ENCODE assay signal across 1 fruit fly cellular context in genomic region chr3L:18625786-18626185, dm6.
A peak's percentile ranks its signal among the peaks of the same experiment; 100 is the strongest.
TF ChIP-seq lines count a peak whose summit lies in the region.

MYPT-75D (plus strand) TSS chr3L:18625959.

TF ChIP-seq in whole organism, embryonic, 481 proteins besides CTCF, POLR2A, EP300 and RAD21 (continued from another document and continues in another):
- TF ChIP-seq Rx (GFP tag; IDR thresholded peaks at IDR 0.05; lab: Robert Waterston, UW) (no peak), CG17328 (GFP tag; IDR thresholded peaks at IDR 0.05; lab: Robert Waterston, UW) (no peak), pan (optimal IDR thresholded peaks at IDR 0.05; lab: Kevin White, UChicago) (no peak), pan (GFP tag; optimal IDR thresholded peaks at IDR 0.05 in 1 of 2, IDR thresholded peaks at IDR 0.05 in 1 of 2) (peak in 1 of 2 experiments; percentile 12), H2.0 (GFP tag; IDR thresholded peaks at IDR 0.05; lab: Robert Waterston, UW) (no peak), slou (GFP tag; optimal IDR thresholded peaks at IDR 0.05; lab: Kevin White, UChicago) (no peak), NC2β (GFP tag; optimal IDR thresholded peaks at IDR 0.05; lab: Kevin White, UChicago) (no peak), lbe (GFP tag; optimal IDR thresholded peaks at IDR 0.05; lab: Kevin White, UChicago) (peak; percentile 14), HLH54F (GFP tag; optimal IDR thresholded peaks at IDR 0.05; lab: Kevin White, UChicago) (peak; percentile 2), mam (GFP tag; optimal IDR thresholded peaks at IDR 0.05; lab: Kevin White, UChicago) (peak; percentile 22), CG2889 (GFP tag; IDR thresholded peaks at IDR 0.05; lab: Robert Waterston, UW) (no peak), cad (GFP tag; optimal IDR thresholded peaks at IDR 0.05; lab: Kevin White, UChicago) (no peak), chif (GFP tag; optimal IDR thresholded peaks at IDR 0.05; lab: Kevin White, UChicago) (no peak), Kr (GFP tag; optimal IDR thresholded peaks at IDR 0.05; lab: Kevin White, UChicago) (no peak), Oaz (GFP tag; IDR thresholded peaks at IDR 0.05; lab: Robert Waterston, UW) (no peak), MESR4 (GFP tag; optimal IDR thresholded peaks at IDR 0.05; lab: Kevin White, UChicago) (peak; percentile 34), dysf (GFP tag; IDR thresholded peaks at IDR 0.05; lab: Robert Waterston, UW) (no peak), eve (GFP tag; optimal IDR thresholded peaks at IDR 0.05; lab: Kevin White, UChicago) (no peak), Hr39 (optimal IDR thresholded peaks at IDR 0.05; lab: Kevin White, UChicago) (no peak), ewg (GFP tag; optimal IDR thresholded peaks at IDR 0.05; lab: Kevin White, UChicago) (no peak), bcd (GFP tag; optimal IDR thresholded peaks at IDR 0.05; lab: Kevin White, UChicago) (no peak), Sin3A (optimal IDR thresholded peaks at IDR 0.05; lab: Kevin White, UChicago) (no peak), so (GFP tag; IDR thresholded peaks at IDR 0.05; lab: Robert Waterston, UW) (no peak), CG17612 (GFP tag; IDR thresholded peaks at IDR 0.05; lab: Robert Waterston, UW) (no peak), vnd (GFP tag; IDR thresholded peaks at IDR 0.05; lab: Robert Waterston, UW; ENCODE audit: partially characterized antibody) (peak; percentile 72; the same call in 1 of the 3 replicates), tio (GFP tag; optimal IDR thresholded peaks at IDR 0.05; lab: Kevin White, UChicago) (no peak), yki (optimal IDR thresholded peaks at IDR 0.05; lab: Kevin White, UChicago) (no peak), CG3995 (GFP tag; optimal IDR thresholded peaks at IDR 0.05; lab: Kevin White, UChicago) (no peak), gce (GFP tag; IDR thresholded peaks at IDR 0.05; lab: Robert Waterston, UW) (no peak), dpn (GFP tag; optimal IDR thresholded peaks at IDR 0.05; lab: Kevin White, UChicago) (peak in 1 of 2 experiments; percentile 27), CG7987 (GFP tag; optimal IDR thresholded peaks at IDR 0.05; lab: Kevin White, UChicago) (peak; percentile 32), HHEX (GFP tag; optimal IDR thresholded peaks at IDR 0.05; lab: Kevin White, UChicago) (no peak), unpg (GFP tag; optimal IDR thresholded peaks at IDR 0.05; lab: Kevin White, UChicago) (peak; percentile 18), Chrac-16 (GFP tag; optimal IDR thresholded peaks at IDR 0.05; lab: Kevin White, UChicago) (no peak), grau (tag; optimal IDR thresholded peaks at IDR 0.05; lab: Kevin White, UChicago) (peak; percentile 27), schlank (tag; optimal IDR thresholded peaks at IDR 0.05; lab: Kevin White, UChicago) (peak; percentile 7), CG33213 (GFP tag; optimal IDR thresholded peaks at IDR 0.05; lab: Kevin White, UChicago) (peak; percentile 30), CG12391 (tag; optimal IDR thresholded peaks at IDR 0.05; lab: Kevin White, UChicago) (peak; percentile 31), inv (GFP tag; IDR thresholded peaks at IDR 0.05; lab: Robert Waterston, UW; ENCODE audit: partially characterized antibody) (peak; percentile 82), CG4617 (GFP tag; optimal IDR thresholded peaks at IDR 0.05; lab: Kevin White, UChicago; ENCODE audit: borderline replicate concordance) (no peak), lola (GFP tag; optimal IDR thresholded peaks at IDR 0.05; lab: Kevin White, UChicago) (no peak), jumu (GFP tag; optimal IDR thresholded peaks at IDR 0.05; lab: Kevin White, UChicago) (no peak), CG6689 (GFP tag; IDR thresholded peaks at IDR 0.05; lab: Robert Waterston, UW) (no peak), scrt (GFP tag; optimal IDR thresholded peaks at IDR 0.05; lab: Kevin White, UChicago) (no peak), nom (GFP tag; optimal IDR thresholded peaks at IDR 0.05; lab: Kevin White, UChicago) (peak; percentile 35), Gug (GFP tag; IDR thresholded peaks at IDR 0.05; lab: Robert Waterston, UW) (0 out of 4 replicates have a peak, but pooled peaks have one; percentile 8), Tbp (GFP tag; optimal IDR thresholded peaks at IDR 0.05; lab: Kevin White, UChicago) (no peak), CG16815 (GFP tag; optimal IDR thresholded peaks at IDR 0.05; lab: Kevin White, UChicago) (no peak), CG30431 (GFP tag; optimal IDR thresholded peaks at IDR 0.05; lab: Kevin White, UChicago) (no peak), tin (GFP tag; optimal IDR thresholded peaks at IDR 0.05; lab: Kevin White, UChicago) (no peak), CG18476 (GFP tag; optimal IDR thresholded peaks at IDR 0.05; lab: Kevin White, UChicago) (no peak), br (optimal IDR thresholded peaks at IDR 0.05; lab: Kevin White, UChicago) (no peak), mld (GFP tag; IDR thresholded peaks at IDR 0.05; lab: Robert Waterston, UW; ENCODE audit: partially characterized antibody) (peak; percentile 54; the same call in 1 of the 3 replicates), D (optimal IDR thresholded peaks at IDR 0.05; lab: Kevin White, UChicago) (no peak), D (GFP tag; optimal IDR thresholded peaks at IDR 0.05; lab: Kevin White, UChicago) (no peak), CG14667 (GFP tag; IDR thresholded peaks at IDR 0.05; lab: Robert Waterston, UW) (no peak), Ptx1 (GFP tag; IDR thresholded peaks at IDR 0.05; lab: Robert Waterston, UW) (no peak), CG11085 (GFP tag; IDR thresholded peaks at IDR 0.05; lab: Robert Waterston, UW) (no peak), Camta (GFP tag; optimal IDR thresholded peaks at IDR 0.05; lab: Kevin White, UChicago) (peak; percentile 29), Six4 (GFP tag; optimal IDR thresholded peaks at IDR 0.05; lab: Kevin White, UChicago) (no peak), CG10366 (GFP tag; IDR thresholded peaks at IDR 0.05; lab: Robert Waterston, UW) (no peak), HLHmδ (GFP tag; optimal IDR thresholded peaks at IDR 0.05; lab: Kevin White, UChicago) (peak; percentile 68), CG12299 (tag; optimal IDR thresholded peaks at IDR 0.05; lab: Kevin White, UChicago) (peak; percentile 22), onecut (GFP tag; IDR thresholded peaks at IDR 0.05; lab: Robert Waterston, UW) (peak; percentile 48), CG11093 (GFP tag; IDR thresholded peaks at IDR 0.05; lab: Robert Waterston, UW) (no peak), Aef1 (GFP tag; IDR thresholded peaks at IDR 0.05; lab: Robert Waterston, UW) (no peak), Dbx (GFP tag; IDR thresholded peaks at IDR 0.05; lab: Robert Waterston, UW) (peak; percentile 52; the same call in 2 of the 3 replicates), CG10267 (tag; optimal IDR thresholded peaks at IDR 0.05; lab: Kevin White, UChicago) (peak; percentile 59), CG6175 (GFP tag; IDR thresholded peaks at IDR 0.05; lab: Robert Waterston, UW) (no peak), wor (GFP tag; IDR thresholded peaks at IDR 0.05; lab: Robert Waterston, UW) (no peak), CG10462 (GFP tag; optimal IDR thresholded peaks at IDR 0.05; lab: Kevin White, UChicago) (no peak), CG30020 (tag; optimal IDR thresholded peaks at IDR 0.05; lab: Kevin White, UChicago) (peak; percentile 29), disco-r (GFP tag; optimal IDR thresholded peaks at IDR 0.05; lab: Kevin White, UChicago) (no peak), Mrtf (GFP tag; IDR thresholded peaks at IDR 0.05; lab: Robert Waterston, UW) (no peak), usp (GFP tag; optimal IDR thresholded peaks at IDR 0.05; lab: Kevin White, UChicago) (no peak), Hey (tag; optimal IDR thresholded peaks at IDR 0.05; lab: Kevin White, UChicago) (no peak), zen2 (GFP tag; IDR thresholded peaks at IDR 0.05; lab: Robert Waterston, UW; ENCODE audit: partially characterized antibody) (peak; percentile 91), CG6654 (GFP tag; optimal IDR thresholded peaks at IDR 0.05; lab: Kevin White, UChicago) (no peak), insv (GFP tag; optimal IDR thresholded peaks at IDR 0.05; lab: Kevin White, UChicago) (peak in 1 of 2 experiments; percentile 42), NC2α (GFP tag; optimal IDR thresholded peaks at IDR 0.05; lab: Kevin White, UChicago) (no peak), CG31365 (tag; optimal IDR thresholded peaks at IDR 0.05; lab: Kevin White, UChicago) (peak; percentile 24), CG13287 (GFP tag; IDR thresholded peaks at IDR 0.05; lab: Robert Waterston, UW; ENCODE audit: partially characterized antibody) (peak; percentile 95), CG12236 (GFP tag; optimal IDR thresholded peaks at IDR 0.05; lab: Kevin White, UChicago) (peak; percentile 25), hbn (GFP tag; IDR thresholded peaks at IDR 0.05; lab: Robert Waterston, UW; ENCODE audit: partially characterized antibody) (peak; percentile 93), Blimp-1 (GFP tag; optimal IDR thresholded peaks at IDR 0.05; lab: Kevin White, UChicago) (no peak), CG32532 (GFP tag; IDR thresholded peaks at IDR 0.05; lab: Robert Waterston, UW) (peak; percentile 29; the same call in 1 of the 2 replicates), ems (GFP tag; optimal IDR thresholded peaks at IDR 0.05; lab: Kevin White, UChicago) (peak; percentile 14), CG16779 (GFP tag; IDR thresholded peaks at IDR 0.05; lab: Robert Waterston, UW) (0 out of 2 replicates have a peak, but pooled peaks have one; percentile 35), sim (GFP tag; IDR thresholded peaks at IDR 0.05; lab: Robert Waterston, UW) (no peak), CG1792 (GFP tag; optimal IDR thresholded peaks at IDR 0.05; lab: Kevin White, UChicago) (no peak), CG2129 (GFP tag; IDR thresholded peaks at IDR 0.05; lab: Robert Waterston, UW; ENCODE audit: partially characterized antibody) (peak; percentile 81), Bdp1 (GFP tag; optimal IDR thresholded peaks at IDR 0.05; lab: Kevin White, UChicago) (no peak), BtbVII (GFP tag; optimal IDR thresholded peaks at IDR 0.05; lab: Kevin White, UChicago) (no peak), tgo (GFP tag; IDR thresholded peaks at IDR 0.05; lab: Robert Waterston, UW) (no peak), dmrt99B (tag; optimal IDR thresholded peaks at IDR 0.05; lab: Kevin White, UChicago) (no peak), CG4424 (GFP tag; optimal IDR thresholded peaks at IDR 0.05; lab: Kevin White, UChicago) (no peak), Stat92E (GFP tag; optimal IDR thresholded peaks at IDR 0.05; lab: Kevin White, UChicago) (peak in 1 of 3 experiments; percentile 86), fd102C (GFP tag; optimal IDR thresholded peaks at IDR 0.05; lab: Kevin White, UChicago) (peak; percentile 25), CG10979 (tag; optimal IDR thresholded peaks at IDR 0.05; lab: Kevin White, UChicago) (peak; percentile 6), CG15696 (tag; optimal IDR thresholded peaks at IDR 0.05; lab: Kevin White, UChicago) (no peak), CHES-1-like (GFP tag; optimal IDR thresholded peaks at IDR 0.05; lab: Kevin White, UChicago) (peak; percentile 62), CG8478 (optimal IDR thresholded peaks at IDR 0.05; lab: Kevin White, UChicago) (no peak), D19A (tag; optimal IDR thresholded peaks at IDR 0.05; lab: Kevin White, UChicago) (peak; percentile 36), CG15269 (tag; optimal IDR thresholded peaks at IDR 0.05; lab: Kevin White, UChicago) (peak; percentile 38), nmo (GFP tag; optimal IDR thresholded peaks at IDR 0.05; lab: Kevin White, UChicago) (peak; percentile 44), CG32772 (GFP tag; IDR thresholded peaks at IDR 0.05; lab: Robert Waterston, UW) (peak; percentile 18), pho (GFP tag; optimal IDR thresholded peaks at IDR 0.05; lab: Kevin White, UChicago) (peak; percentile 18), CG1647 (GFP tag; optimal IDR thresholded peaks at IDR 0.05; lab: Kevin White, UChicago) (peak; percentile 2), CG7271 (tag; optimal IDR thresholded peaks at IDR 0.05; lab: Kevin White, UChicago) (peak; percentile 22), Fer2 (tag; optimal IDR thresholded peaks at IDR 0.05; lab: Kevin White, UChicago) (no peak), CG9932 (GFP tag; IDR thresholded peaks at IDR 0.05; lab: Robert Waterston, UW) (peak; percentile 27; the same call in 1 of the 2 replicates), crc (GFP tag; optimal IDR thresholded peaks at IDR 0.05; lab: Kevin White, UChicago) (no peak), CG1233 (GFP tag; optimal IDR thresholded peaks at IDR 0.05; lab: Kevin White, UChicago) (no peak), crp (GFP tag; optimal IDR thresholded peaks at IDR 0.05; lab: Kevin White, UChicago) (peak; percentile 57 to 95), Lim3 (GFP tag; IDR thresholded peaks at IDR 0.05; lab: Robert Waterston, UW) (no peak), CG13424 (tag; optimal IDR thresholded peaks at IDR 0.05; lab: Kevin White, UChicago) (peak; percentile 11), peb (GFP tag; IDR thresholded peaks at IDR 0.05; lab: Robert Waterston, UW) (no peak), CG2120 (GFP tag; optimal IDR thresholded peaks at IDR 0.05; lab: Kevin White, UChicago) (peak; percentile 4), gro (GFP tag; optimal IDR thresholded peaks at IDR 0.05; lab: Kevin White, UChicago) (peak; percentile 80), CG2712 (tag; optimal IDR thresholded peaks at IDR 0.05; lab: Kevin White, UChicago) (peak; percentile 46), CG12219 (GFP tag; optimal IDR thresholded peaks at IDR 0.05; lab: Kevin White, UChicago) (peak; percentile 32), Ada2b (GFP tag; IDR thresholded peaks at IDR 0.05; lab: Robert Waterston, UW) (no peak), CG10543 (GFP tag; optimal IDR thresholded peaks at IDR 0.05; lab: Kevin White, UChicago) (peak; percentile 3), CG10654 (GFP tag; optimal IDR thresholded peaks at IDR 0.05; lab: Kevin White, UChicago) (no peak), Hmx (GFP tag; optimal IDR thresholded peaks at IDR 0.05; lab: Kevin White, UChicago) (no peak), Sox100B (GFP tag; optimal IDR thresholded peaks at IDR 0.05; lab: Kevin White, UChicago) (no peak), CG4854 (GFP tag; optimal IDR thresholded peaks at IDR 0.05; lab: Kevin White, UChicago) (no peak), PHDP (tag; optimal IDR thresholded peaks at IDR 0.05; lab: Kevin White, UChicago) (peak; percentile 23), CG17186 (GFP tag; optimal IDR thresholded peaks at IDR 0.05; lab: Kevin White, UChicago) (peak; percentile 55), Mes4 (GFP tag; optimal IDR thresholded peaks at IDR 0.05; lab: Kevin White, UChicago) (peak; percentile 39), CG13296 (GFP tag; optimal IDR thresholded peaks at IDR 0.05; lab: Kevin White, UChicago) (peak; percentile 43), da (GFP tag; optimal IDR thresholded peaks at IDR 0.05; lab: Kevin White, UChicago) (no peak), CG2875 (GFP tag; optimal IDR thresholded peaks at IDR 0.05; lab: Kevin White, UChicago) (no peak), Optix (GFP tag; IDR thresholded peaks at IDR 0.05; lab: Robert Waterston, UW) (no peak), Ets97D (GFP tag; optimal IDR thresholded peaks at IDR 0.05; lab: Kevin White, UChicago) (peak; percentile 47)
